Worm (Caenorhabditis elegans) whole organism, early embryonic: ENCODE results near the gene pigt-1.
A peak's percentile ranks its signal among the peaks of the same experiment; 100 is the strongest.

Experiments used
- B0310.2 ChIP-seq: sonication (generic microtip); optimal IDR thresholded peaks from 2 replicates; lab custom pipeline; 2016; ENCODE audit warnings: mild to moderate bottlenecking, missing genetic modification characterization, missing compliant biosample characterization
- F13C5.2 ChIP-seq: sonication (generic microtip); optimal IDR thresholded peaks from 2 replicates; lab custom pipeline; 2017; ENCODE audit warnings: mild to moderate bottlenecking, missing genetic modification characterization, inconsistent platforms, missing compliant biosample characterization
- aly-1 ChIP-seq: sonication (generic microtip); optimal IDR thresholded peaks from 2 replicates; lab custom pipeline; 2016; ENCODE audit warnings: missing genetic modification characterization, missing compliant biosample characterization
- ama-1 ChIP-seq: fragments of 150-350 bp; optimal IDR thresholded peaks from 2 replicates; lab custom pipeline; 2014
- ceh-13 ChIP-seq: fragments of 200-800 bp; sonication (Bioruptor generic); optimal IDR thresholded peaks from 2 replicates; lab custom pipeline; 2018; ENCODE audit warnings: mild to moderate bottlenecking, missing genetic modification characterization, missing compliant biosample characterization
- ceh-36 ChIP-seq: sonication (generic microtip); optimal IDR thresholded peaks from 2 replicates; lab custom pipeline; 2016; ENCODE audit warnings: missing genetic modification characterization, inconsistent platforms, missing compliant biosample characterization
- ets-7 ChIP-seq: sonication (generic microtip); optimal IDR thresholded peaks from 2 replicates; lab custom pipeline; 2016; ENCODE audit warnings: missing genotype, missing genetic modification characterization, missing compliant biosample characterization
- flt-1 ChIP-seq: fragments of 200-800 bp; sonication (Bioruptor generic); IDR thresholded peaks from 2 replicates; pipeline ENCODE4 v1.3.6; 2022; ENCODE audit warnings: missing genetic modification characterization, missing compliant biosample characterization
- hmbx-1 ChIP-seq: sonication (generic microtip); optimal IDR thresholded peaks from 2 replicates; lab custom pipeline; 2016; ENCODE audit warnings: mild to moderate bottlenecking, missing genetic modification characterization, missing compliant biosample characterization
- hmg-4 ChIP-seq: fragments of 200-800 bp; sonication (Bioruptor generic); optimal IDR thresholded peaks from 2 replicates; lab custom pipeline; 2018; ENCODE audit warnings: mild to moderate bottlenecking, missing genetic modification characterization, missing compliant biosample characterization
- hnd-1 ChIP-seq: sonication (generic microtip); optimal IDR thresholded peaks from 2 replicates; lab custom pipeline; 2016; ENCODE audit warnings: missing genetic modification characterization, missing compliant biosample characterization
- pes-1 ChIP-seq: fragments of 200-800 bp; sonication (Bioruptor generic); IDR thresholded peaks from 2 replicates; pipeline ENCODE4 v1.3.6; 2022; ENCODE audit warnings: missing genetic modification reagents, missing genetic modification characterization, missing compliant biosample characterization
- scrt-1 ChIP-seq: fragments of 200-800 bp; sonication (Bioruptor generic); IDR thresholded peaks from 2 replicates; pipeline ENCODE4 v1.3.6; 2022; ENCODE audit warnings: missing genetic modification characterization, missing compliant biosample characterization
- sea-1 ChIP-seq: fragments of 200-800 bp; sonication (Bioruptor generic); conservative IDR thresholded peaks from 2 replicates; pipeline ENCODE4 v1.3.6; 2022; ENCODE audit warnings: missing genetic modification characterization, missing compliant biosample characterization
- tbx-11 ChIP-seq: fragments of 200-800 bp; sonication (Bioruptor generic); IDR thresholded peaks from 2 replicates; pipeline ENCODE4 v1.3.6; 2022; ENCODE audit warnings: missing genetic modification characterization, missing compliant biosample characterization
- tbx-37 ChIP-seq: fragments of 200-800 bp; sonication (Bioruptor generic); conservative IDR thresholded peaks from 2 replicates; pipeline ENCODE4 v1.3.6; 2022; ENCODE audit warnings: missing genetic modification reagents, missing genetic modification characterization, missing compliant biosample characterization
- tra-4 ChIP-seq: sonication (generic microtip); optimal IDR thresholded peaks from 2 replicates; lab custom pipeline; 2017; ENCODE audit warnings: missing genetic modification characterization, missing compliant biosample characterization

Gene pigt-1

DNA sequence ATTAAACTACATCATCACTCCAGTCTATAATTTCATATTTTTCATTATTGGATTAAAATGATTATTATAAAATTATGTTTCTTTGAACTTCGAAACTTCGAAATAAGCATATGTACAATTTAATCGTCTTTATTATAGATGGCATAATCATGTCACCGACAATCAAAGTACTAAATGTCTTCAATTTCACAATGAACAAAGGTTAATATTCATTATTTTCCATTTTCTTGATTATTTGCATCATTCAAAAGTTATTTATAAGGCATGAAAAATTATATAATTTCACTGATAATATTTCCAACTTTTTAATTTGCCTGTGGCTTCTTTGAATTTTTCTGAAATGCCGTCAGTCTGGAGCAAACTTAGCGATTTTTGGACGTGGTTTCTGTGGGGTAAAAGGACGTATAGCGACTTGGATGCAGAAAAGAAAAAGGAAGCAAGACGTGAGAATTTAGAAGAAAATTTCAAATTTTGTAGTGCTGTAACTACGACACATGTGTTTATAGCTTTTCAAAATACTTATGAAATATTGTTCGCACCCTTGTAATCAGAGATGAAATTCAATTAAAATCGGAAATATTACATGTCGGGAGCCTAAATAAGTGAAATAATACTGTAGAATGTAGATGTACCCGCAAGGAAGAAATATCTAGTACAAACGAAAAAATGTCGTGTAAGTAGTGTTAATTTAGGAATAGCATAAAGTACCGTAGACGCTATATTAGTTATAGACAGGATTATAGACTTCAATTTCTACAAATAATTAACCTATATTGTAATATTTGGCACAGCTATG lies 2.7 kb downstream of the pigt-1 start, which contains the start of gene F17C11.13:
Gene F17C11.13, plus strand, starts transcription at position 243 of the 796 bp plus-strand sequence.
- no peak for TF ChIP-seq hnd-1 (tag; lab: Kevin White, UChicago)
- no peak for TF ChIP-seq flt-1 (GFP tag; lab: Robert Waterston, UW)
- no peak for TF ChIP-seq B0310.2 (tag; lab: Kevin White, UChicago)
- no peak for TF ChIP-seq aly-1 (tag; lab: Kevin White, UChicago)
- no peak for TF ChIP-seq ets-7 (tag; lab: Kevin White, UChicago)
- no peak for TF ChIP-seq ceh-13 (GFP tag; lab: Kevin White, UChicago)
- TF ChIP-seq hmbx-1 (tag; lab: Kevin White, UChicago) = no peak
- TF ChIP-seq pes-1 = no peak
- no peak for TF ChIP-seq scrt-1 (GFP tag; lab: Robert Waterston, UW)
- TF ChIP-seq tbx-37 (GFP tag; lab: Robert Waterston, UW) = no peak
- no peak for TF ChIP-seq F13C5.2
- TF ChIP-seq ama-1 (lab: Kevin White, UChicago) = no peak
- TF ChIP-seq tbx-11 (GFP tag; lab: Robert Waterston, UW) = no peak
- TF ChIP-seq ceh-36 (tag; lab: Kevin White, UChicago) = no peak
- TF ChIP-seq tra-4 (tag; lab: Kevin White, UChicago) = no peak
- no peak for TF ChIP-seq hmg-4 (GFP tag; lab: Kevin White, UChicago)
- TF ChIP-seq sea-1 (GFP tag; lab: Robert Waterston, UW) = no peak

DNA sequence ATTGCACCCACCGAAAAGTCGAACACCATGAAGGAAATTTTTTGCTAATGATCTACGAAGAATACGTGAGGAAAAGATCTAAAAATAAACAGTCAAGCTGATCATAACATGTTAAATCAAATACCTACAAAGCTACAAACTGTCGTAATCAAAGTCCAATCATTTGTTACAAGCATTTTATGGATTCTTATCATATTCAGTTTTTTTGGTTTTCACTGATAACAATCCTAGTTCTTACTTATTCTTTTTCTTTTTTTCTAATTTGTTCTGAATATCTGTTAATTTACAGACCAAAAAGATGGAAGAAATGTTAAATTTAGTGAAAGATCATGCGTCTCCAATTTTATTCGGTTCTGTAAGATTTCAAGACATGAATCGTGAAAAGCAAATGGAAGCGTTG lies 3.8 kb downstream of the pigt-1 start, which contains the start of gene F17C11.6:
Gene F17C11.6, plus strand, starts transcription at position 290 of the 400 bp plus-strand sequence.
- TF ChIP-seq tra-4 (tag; lab: Kevin White, UChicago) (no peak), ceh-36 (tag; lab: Kevin White, UChicago) (no peak), hnd-1 (tag; lab: Kevin White, UChicago) (no peak)

DNA sequence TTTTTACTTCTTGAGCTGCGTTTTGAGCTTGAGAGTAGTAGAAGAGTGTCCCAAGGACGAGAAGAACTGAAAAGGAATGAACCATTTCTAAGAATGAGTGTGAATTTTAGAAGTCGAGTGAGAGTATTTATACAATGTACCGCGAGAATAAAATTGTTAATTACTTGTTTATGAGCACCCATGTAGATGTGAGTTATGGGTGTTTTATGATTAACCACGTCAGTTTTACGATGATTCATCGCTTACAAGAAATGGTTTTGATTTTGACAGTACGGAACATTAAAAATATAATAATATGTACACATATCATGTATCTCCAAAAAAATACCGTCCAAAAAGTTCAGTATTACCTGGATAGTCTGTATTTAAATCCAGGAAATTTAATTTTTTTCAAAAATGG lies 4.3 kb downstream of the pigt-1 start, which contains the start of gene clec-221:
Gene clec-221, minus strand, starts transcription at position 101 of the 400 bp plus-strand sequence.
- TF ChIP-seq hnd-1 (tag; lab: Kevin White, UChicago) = no peak

DNA sequence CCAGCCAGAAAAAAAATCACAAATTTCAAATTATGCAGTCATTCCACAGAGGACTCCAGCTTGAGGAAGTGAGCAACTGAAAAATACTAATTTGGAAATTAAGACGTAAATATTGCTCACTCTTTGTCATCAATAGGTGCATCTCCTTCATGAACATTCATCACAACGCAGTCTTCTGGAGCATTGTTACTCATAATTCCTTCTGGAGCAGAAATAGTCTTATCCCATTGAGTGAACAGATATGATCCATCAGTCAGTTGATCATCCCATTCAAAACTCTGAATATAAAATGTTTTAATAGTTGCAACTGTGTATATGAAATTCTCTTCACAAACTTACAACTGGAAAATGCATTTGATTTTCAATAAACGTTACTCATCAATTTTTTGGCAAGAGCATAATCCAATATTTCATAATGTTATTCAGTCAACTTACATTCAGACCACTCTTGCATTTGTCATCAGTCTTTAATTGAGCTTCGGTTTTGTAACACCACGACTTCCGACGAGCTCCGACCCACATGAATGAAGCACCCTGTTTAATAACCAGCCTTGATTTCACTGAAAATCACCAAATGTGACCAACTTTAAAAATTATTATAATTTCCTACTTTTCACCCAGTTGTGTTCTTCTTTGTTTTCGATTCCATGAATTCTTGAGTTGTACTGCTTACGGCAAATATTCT lies 5.0 kb downstream of the pigt-1 start:
- TF ChIP-seq ets-7 (tag; lab: Kevin White, UChicago) (no peak), sea-1 (GFP tag; lab: Robert Waterston, UW) (no peak), scrt-1 (GFP tag; lab: Robert Waterston, UW) (no peak), ceh-36 (tag; lab: Kevin White, UChicago) (no peak), hnd-1 (tag; lab: Kevin White, UChicago) (no peak), tra-4 (tag; lab: Kevin White, UChicago) (no peak), B0310.2 (tag; lab: Kevin White, UChicago) (no peak), tbx-37 (GFP tag; lab: Robert Waterston, UW) (no peak), F13C5.2 (no peak), flt-1 (GFP tag; lab: Robert Waterston, UW) (no peak), hmbx-1 (tag; lab: Kevin White, UChicago) (no peak)

DNA sequence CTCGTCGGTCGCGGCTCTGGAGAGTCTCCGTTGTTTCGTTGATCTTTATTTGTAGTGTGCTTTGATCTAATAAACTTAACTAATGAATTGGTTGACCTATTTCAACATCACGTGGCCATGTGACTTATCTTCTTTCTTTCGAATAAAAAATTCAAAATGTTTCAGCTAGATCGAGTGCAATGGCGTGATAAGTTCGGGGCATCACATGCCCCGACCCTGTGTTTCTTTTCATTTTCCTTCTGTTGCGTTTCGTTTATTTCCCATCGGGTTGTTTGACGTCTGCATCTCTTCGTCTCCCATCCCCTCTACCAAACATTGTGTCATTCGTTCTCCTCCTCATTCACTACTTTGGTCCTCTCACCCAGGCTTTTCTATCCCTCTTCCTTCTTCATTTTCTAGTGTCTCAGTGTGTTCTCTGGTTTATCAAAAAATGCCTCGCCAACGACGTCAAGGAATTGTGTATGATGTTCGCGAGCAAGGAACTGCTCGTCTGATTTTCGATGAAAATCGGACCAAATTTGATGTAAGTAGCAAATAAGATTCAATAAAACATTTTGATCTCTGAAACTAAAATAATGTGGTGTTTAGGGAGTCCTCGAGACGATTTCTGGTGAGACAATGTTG lies 6.9 kb downstream of the pigt-1 start, which contains the start of gene F17C11.4:
Gene F17C11.4, plus strand, starts transcription at position 206 of the 624 bp plus-strand sequence.
- TF ChIP-seq ets-7 (tag; lab: Kevin White, UChicago) (no peak), hnd-1 (tag; lab: Kevin White, UChicago) (no peak), tbx-37 (GFP tag; lab: Robert Waterston, UW) (peak; percentile 17; the same call in 1 of the 2 replicates), hmbx-1 (tag; lab: Kevin White, UChicago) (no peak), scrt-1 (GFP tag; lab: Robert Waterston, UW) (no peak), sea-1 (GFP tag; lab: Robert Waterston, UW) (0 out of 2 replicates have a peak, but pooled peaks have one; percentile 6), B0310.2 (tag; lab: Kevin White, UChicago) (no peak)

DNA sequence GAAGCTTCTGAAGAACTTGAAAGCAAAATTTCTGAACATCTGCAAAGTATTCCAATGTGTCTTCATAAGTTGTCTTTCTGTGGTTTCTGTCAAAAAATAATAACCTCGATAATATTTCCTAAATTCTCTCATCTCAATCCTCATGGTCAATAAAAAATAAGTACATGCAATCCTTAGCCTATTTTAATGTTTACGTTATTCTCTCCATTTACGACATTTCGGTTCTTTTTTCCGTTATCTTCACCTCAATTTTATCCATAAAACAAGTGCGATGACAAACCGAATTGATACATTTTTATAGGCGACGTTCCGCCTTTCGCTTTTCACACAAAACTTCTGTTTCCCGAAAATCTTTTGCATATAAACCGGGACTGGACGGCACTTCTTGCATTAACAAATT lies 9.1 kb downstream of the pigt-1 start, which contains the start of gene col-153:
Gene col-153, plus strand, starts transcription at position 301 of the 400 bp plus-strand sequence.
- TF ChIP-seq F13C5.2 = no peak
- no peak for TF ChIP-seq tbx-11 (GFP tag; lab: Robert Waterston, UW)
- no peak for TF ChIP-seq ceh-36 (tag; lab: Kevin White, UChicago)
- no peak for TF ChIP-seq scrt-1 (GFP tag; lab: Robert Waterston, UW)
- no peak for TF ChIP-seq hmg-4 (GFP tag; lab: Kevin White, UChicago)
- TF ChIP-seq ceh-13 (GFP tag; lab: Kevin White, UChicago) = no peak
- no peak for TF ChIP-seq aly-1 (tag; lab: Kevin White, UChicago)
- no peak for TF ChIP-seq tra-4 (tag; lab: Kevin White, UChicago)
- no peak for TF ChIP-seq ama-1 (lab: Kevin White, UChicago)
- TF ChIP-seq pes-1 = no peak
- TF ChIP-seq flt-1 (GFP tag; lab: Robert Waterston, UW) = no peak
- no peak for TF ChIP-seq sea-1 (GFP tag; lab: Robert Waterston, UW)
- TF ChIP-seq ets-7 (tag; lab: Kevin White, UChicago) = no peak
- TF ChIP-seq B0310.2 (tag; lab: Kevin White, UChicago) = no peak
- no peak for TF ChIP-seq hnd-1 (tag; lab: Kevin White, UChicago)
- no peak for TF ChIP-seq hmbx-1 (tag; lab: Kevin White, UChicago)
- no peak for TF ChIP-seq tbx-37 (GFP tag; lab: Robert Waterston, UW)
